Worm (Caenorhabditis elegans): ENCODE results near the gene ZC239.3.
"Not testable (repeated sequence)": the region's sequence is repeated elsewhere in the genome, so short reads cannot be mapped to it uniquely, and the experiment has no call there.

ZC239.3 gene

ce11 chrII:3215762-3216161, at the start of gene ZC239.3:
TSS of gene ZC239.3 (plus strand) at chrII:3216062.
- not testable (repeated sequence) for TF ChIP-seq klf-2 (GFP tag; conservative IDR thresholded peaks at IDR 0.05); ref-1 (GFP tag; conservative IDR thresholded peaks at IDR 0.05); med-1 (GFP tag; optimal IDR thresholded peaks at IDR 0.05; ENCODE audit: insufficient read depth)

DNA sequence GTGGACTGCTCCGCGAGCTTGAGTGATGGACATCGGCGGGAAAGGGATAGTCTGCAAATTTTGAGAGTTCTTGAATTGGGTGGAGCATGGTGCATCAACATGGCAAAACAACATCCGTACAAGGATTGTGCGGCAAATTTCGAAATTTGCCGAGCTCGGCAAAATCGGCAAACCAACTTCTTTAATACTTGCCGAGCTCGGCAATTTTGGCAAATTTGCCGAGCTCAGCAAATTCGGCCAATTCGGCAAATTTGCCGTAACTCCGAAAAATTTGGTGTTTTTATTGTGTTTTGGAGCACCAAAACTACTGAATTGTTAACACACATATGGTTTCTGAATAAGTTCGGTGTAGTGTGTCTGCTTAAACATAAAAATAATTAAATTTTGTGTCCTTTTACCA, 45.8 kb upstream of the ZC239.3 start, which contains the start of gene fbxc-55:
TSS of gene fbxc-55 (minus strand) at position 101 of the 400 bp plus-strand sequence.
- no peak for TF ChIP-seq ref-1 (GFP tag; conservative IDR thresholded peaks at IDR 0.05)
- TF ChIP-seq cog-1 (tag; optimal IDR thresholded peaks at IDR 0.05) = no peak
- no peak for TF ChIP-seq tab-1 (GFP tag; IDR thresholded peaks at IDR 0.05)
- TF ChIP-seq flt-1 (GFP tag; IDR thresholded peaks at IDR 0.05) = no peak

DNA sequence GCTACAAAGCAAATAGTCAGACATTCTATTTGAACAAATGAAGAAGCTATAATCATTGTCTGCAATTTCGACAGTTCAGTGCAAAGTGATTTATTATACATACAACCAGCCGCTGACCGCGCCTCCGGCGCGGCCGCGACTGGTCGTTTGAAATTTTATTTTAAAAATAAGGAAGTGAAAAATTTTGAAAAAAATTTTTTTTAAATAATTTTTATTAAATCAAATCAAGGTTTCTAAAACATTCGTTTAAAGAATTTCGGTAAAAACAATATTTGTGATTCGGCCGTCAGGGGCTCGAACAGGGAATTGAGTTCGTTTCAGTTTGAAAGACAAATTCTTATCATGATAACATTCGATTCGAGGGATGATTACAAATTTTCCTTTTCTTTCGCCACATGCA, 43.7 kb upstream of the ZC239.3 start, which contains the start of gene Y27F2A.10:
TSS of gene Y27F2A.10 (minus strand) at position 101 of the 400 bp plus-strand sequence.
- TF ChIP-seq cog-1 (tag; optimal IDR thresholded peaks at IDR 0.05) (no peak), klf-2 (GFP tag; conservative IDR thresholded peaks at IDR 0.05) (no peak), flt-1 (GFP tag; IDR thresholded peaks at IDR 0.05) (no peak), ztf-23 (GFP tag; IDR thresholded peaks at IDR 0.05) (no peak), med-1 (GFP tag; optimal IDR thresholded peaks at IDR 0.05; ENCODE audit: insufficient read depth) (no peak), ztf-29 (GFP tag; IDR thresholded peaks at IDR 0.05) (no peak), T22C8.4 (GFP tag; IDR thresholded peaks at IDR 0.05) (no peak), tab-1 (GFP tag; IDR thresholded peaks at IDR 0.05) (no peak), ref-1 (GFP tag; conservative IDR thresholded peaks at IDR 0.05) (no peak)

DNA sequence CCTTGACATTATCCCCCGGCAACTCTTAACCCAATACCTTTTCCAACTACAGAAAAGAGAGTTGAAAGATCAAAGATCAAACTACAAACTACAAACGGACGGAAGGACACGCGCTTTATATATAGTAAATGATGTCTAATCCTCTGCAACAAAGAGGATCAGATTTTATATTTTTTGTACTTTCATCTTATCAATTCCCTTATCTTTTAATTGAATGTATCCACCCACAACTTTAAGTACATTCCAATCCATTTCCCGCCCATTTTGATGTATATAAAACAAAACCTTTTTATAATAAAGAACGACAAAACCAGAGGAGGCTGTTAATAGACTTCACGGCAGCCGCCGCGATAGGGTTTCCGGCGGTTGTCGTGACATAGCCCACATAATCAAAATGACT, 38.2 kb upstream of the ZC239.3 start, which contains the start of gene sri-40:
TSS of gene sri-40 (plus strand) at position 301 of the 400 bp plus-strand sequence.
- TF ChIP-seq flt-1 (GFP tag; IDR thresholded peaks at IDR 0.05); ztf-29 (GFP tag; IDR thresholded peaks at IDR 0.05); klf-2 (GFP tag; conservative IDR thresholded peaks at IDR 0.05): not testable (repeated sequence)

DNA sequence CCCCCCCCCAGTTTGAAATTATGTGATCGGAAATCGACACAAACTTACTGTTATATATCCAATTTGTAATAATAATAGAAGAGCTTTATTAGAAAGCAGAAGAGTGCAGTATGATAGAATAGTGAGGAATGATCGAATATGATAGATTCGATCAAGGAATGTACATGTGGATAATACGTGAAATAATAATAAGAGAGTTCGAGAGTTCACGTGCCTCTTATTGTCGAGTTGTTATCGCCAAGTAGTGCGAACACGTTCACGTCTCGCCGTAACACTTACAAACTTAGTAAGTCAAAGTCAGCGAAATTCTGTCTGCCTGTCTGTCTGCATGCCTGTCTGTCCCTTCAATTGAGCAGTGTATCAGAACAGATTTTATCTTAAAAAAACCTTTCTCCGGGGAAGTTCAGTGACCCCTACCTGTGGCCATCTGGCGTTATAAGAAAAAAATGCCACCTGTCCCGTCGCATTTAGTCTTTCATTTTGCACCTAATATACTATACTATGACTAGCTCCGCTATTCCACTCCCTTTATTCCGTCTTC, 32.5 kb upstream of the ZC239.3 start, which contains the start of the genes Y27F2A.6 and Y27F2A.8:
TSS of gene Y27F2A.6 (minus strand) at position 101 of the 541 bp plus-strand sequence.
TSS of gene Y27F2A.8 (plus strand) at position 491 of the 541 bp plus-strand sequence.
- not testable (repeated sequence) for TF ChIP-seq T22C8.4 (GFP tag; IDR thresholded peaks at IDR 0.05); ztf-29 (GFP tag; IDR thresholded peaks at IDR 0.05); cog-1 (tag; optimal IDR thresholded peaks at IDR 0.05)

DNA sequence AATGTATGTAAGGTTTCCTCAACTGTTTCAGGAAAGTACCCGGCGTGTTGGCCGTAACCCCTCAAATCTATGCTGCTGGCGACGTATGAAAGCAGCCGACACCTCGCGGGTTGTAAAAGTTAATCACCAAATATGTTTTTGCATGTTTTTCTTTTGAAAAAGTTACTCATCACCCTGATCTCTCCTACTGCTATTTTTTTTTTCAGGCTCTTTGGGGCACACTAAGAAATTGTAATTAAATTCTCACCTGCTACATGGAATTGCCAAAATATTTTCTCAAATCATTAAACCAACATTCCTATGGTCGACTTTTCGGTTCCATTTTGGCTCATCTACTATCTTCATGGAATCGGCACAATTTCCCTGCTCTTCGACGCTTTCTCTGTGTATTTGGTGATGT, 31.0 kb upstream of the ZC239.3 start, which contains the start of gene sri-78:
TSS of gene sri-78 (plus strand) at position 301 of the 400 bp plus-strand sequence.
- TF ChIP-seq tab-1 (GFP tag; IDR thresholded peaks at IDR 0.05); klf-2 (GFP tag; conservative IDR thresholded peaks at IDR 0.05); ref-1 (GFP tag; conservative IDR thresholded peaks at IDR 0.05): not testable (repeated sequence)

- no peak for TF ChIP-seq cog-1 (tag; optimal IDR thresholded peaks at IDR 0.05)
- no peak for TF ChIP-seq ztf-29 (GFP tag; IDR thresholded peaks at IDR 0.05)
- no peak for TF ChIP-seq ref-1 (GFP tag; conservative IDR thresholded peaks at IDR 0.05)
- TF ChIP-seq med-1 (GFP tag; optimal IDR thresholded peaks at IDR 0.05; ENCODE audit: insufficient read depth) = no peak
- no peak for TF ChIP-seq flt-1 (GFP tag; IDR thresholded peaks at IDR 0.05)
- TF ChIP-seq ztf-23 (GFP tag; IDR thresholded peaks at IDR 0.05) = no peak
- TF ChIP-seq klf-2 (GFP tag; conservative IDR thresholded peaks at IDR 0.05) = no peak
Measured at ce11 chrII:3185848-3186247, 30.0 kb upstream of the ZC239.3 start.

DNA sequence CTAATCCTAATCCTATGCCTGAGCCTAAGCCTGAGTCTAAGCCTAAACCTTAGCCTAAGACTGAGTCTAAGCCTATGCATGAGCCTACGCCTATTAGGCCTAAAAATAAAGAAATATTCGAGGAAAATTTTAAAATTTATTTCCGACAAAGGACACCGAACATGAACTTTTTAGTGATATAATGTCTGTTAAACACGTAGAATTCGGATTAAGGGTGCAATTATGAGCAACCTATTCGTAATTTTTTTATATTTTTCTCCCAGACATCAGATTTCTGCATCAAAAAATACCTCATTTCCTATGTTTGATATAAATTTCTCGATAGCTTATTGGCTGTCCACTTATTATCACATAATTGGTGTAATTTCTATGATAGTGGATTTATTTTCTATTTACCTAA, 26.8 kb upstream of the ZC239.3 start, which contains the start of gene Y27F2A.11:
TSS of gene Y27F2A.11 (plus strand) at position 301 of the 400 bp plus-strand sequence.
- not testable (repeated sequence) for TF ChIP-seq cog-1 (tag; optimal IDR thresholded peaks at IDR 0.05); T22C8.4 (GFP tag; IDR thresholded peaks at IDR 0.05); flt-1 (GFP tag; IDR thresholded peaks at IDR 0.05)

ce11 chrII:3191544-3191943, 24.3 kb upstream of the ZC239.3 start, which contains the start of gene Y27F2A.9:
TSS of gene Y27F2A.9 (minus strand) at chrII:3191644.
- not testable (repeated sequence) for TF ChIP-seq tab-1 (GFP tag; IDR thresholded peaks at IDR 0.05); med-1 (GFP tag; optimal IDR thresholded peaks at IDR 0.05; ENCODE audit: insufficient read depth); ref-1 (GFP tag; conservative IDR thresholded peaks at IDR 0.05)

DNA sequence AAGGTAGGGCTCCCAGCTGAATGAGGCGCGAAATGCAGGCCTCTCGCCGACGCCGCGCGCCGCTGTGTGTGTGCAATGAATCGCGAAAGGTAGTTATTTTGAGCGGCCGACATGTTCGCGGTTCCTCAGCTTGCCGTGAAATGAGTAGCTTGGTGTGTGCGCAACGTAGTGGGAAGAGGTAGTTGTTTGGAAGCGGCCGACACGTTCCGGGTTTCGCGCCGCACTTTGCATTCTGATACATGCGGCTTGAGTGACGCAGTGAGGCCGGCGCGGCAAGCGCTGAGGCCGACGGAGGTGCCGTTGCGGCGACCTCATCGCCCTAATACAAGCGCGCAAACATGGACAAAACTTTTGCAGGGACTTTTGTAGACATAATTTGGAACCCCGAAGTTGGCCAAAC, 20.1 kb upstream of the ZC239.3 start:
- TF ChIP-seq flt-1 (GFP tag; IDR thresholded peaks at IDR 0.05) (no peak), med-1 (GFP tag; optimal IDR thresholded peaks at IDR 0.05; ENCODE audit: insufficient read depth) (no peak), cog-1 (tag; optimal IDR thresholded peaks at IDR 0.05) (no peak), ztf-23 (GFP tag; IDR thresholded peaks at IDR 0.05) (no peak), klf-2 (GFP tag; conservative IDR thresholded peaks at IDR 0.05) (no peak), T22C8.4 (GFP tag; IDR thresholded peaks at IDR 0.05) (no peak), ztf-29 (GFP tag; IDR thresholded peaks at IDR 0.05) (no peak), ref-1 (GFP tag; conservative IDR thresholded peaks at IDR 0.05) (no peak), tab-1 (GFP tag; IDR thresholded peaks at IDR 0.05) (no peak)

DNA sequence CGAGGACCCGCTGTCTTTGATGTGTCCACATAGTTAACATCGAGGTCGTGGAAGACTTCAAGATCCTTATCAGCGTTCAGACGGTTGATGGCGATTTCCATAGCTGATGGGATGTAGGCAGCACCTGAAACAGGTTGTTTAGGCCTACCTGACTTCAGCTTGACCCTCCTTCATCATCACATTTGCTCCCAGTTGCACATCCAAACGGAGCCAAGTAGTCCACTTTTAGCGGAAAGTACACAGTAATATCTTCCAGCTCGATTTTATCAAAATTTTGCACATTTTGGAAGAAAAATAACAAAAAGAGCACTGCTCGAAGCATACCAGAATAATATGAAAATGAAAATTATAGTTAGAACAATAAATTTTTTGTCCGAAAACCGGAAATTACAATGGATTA, 18.9 kb upstream of the ZC239.3 start, which contains the start of gene gcy-15:
TSS of gene gcy-15 (minus strand) at position 101 of the 400 bp plus-strand sequence.
- TF ChIP-seq cog-1 (tag; optimal IDR thresholded peaks at IDR 0.05) (no peak), med-1 (GFP tag; optimal IDR thresholded peaks at IDR 0.05; ENCODE audit: insufficient read depth) (no peak), tab-1 (GFP tag; IDR thresholded peaks at IDR 0.05) (no peak), ztf-23 (GFP tag; IDR thresholded peaks at IDR 0.05) (no peak), T22C8.4 (GFP tag; IDR thresholded peaks at IDR 0.05) (no peak), ref-1 (GFP tag; conservative IDR thresholded peaks at IDR 0.05) (no peak), flt-1 (GFP tag; IDR thresholded peaks at IDR 0.05) (no peak), klf-2 (GFP tag; conservative IDR thresholded peaks at IDR 0.05) (no peak), ztf-29 (GFP tag; IDR thresholded peaks at IDR 0.05) (no peak)
